Worm (Caenorhabditis elegans): ENCODE measurements around the gene Y39F10C.1.

The Y39F10C.1 gene

DNA sequence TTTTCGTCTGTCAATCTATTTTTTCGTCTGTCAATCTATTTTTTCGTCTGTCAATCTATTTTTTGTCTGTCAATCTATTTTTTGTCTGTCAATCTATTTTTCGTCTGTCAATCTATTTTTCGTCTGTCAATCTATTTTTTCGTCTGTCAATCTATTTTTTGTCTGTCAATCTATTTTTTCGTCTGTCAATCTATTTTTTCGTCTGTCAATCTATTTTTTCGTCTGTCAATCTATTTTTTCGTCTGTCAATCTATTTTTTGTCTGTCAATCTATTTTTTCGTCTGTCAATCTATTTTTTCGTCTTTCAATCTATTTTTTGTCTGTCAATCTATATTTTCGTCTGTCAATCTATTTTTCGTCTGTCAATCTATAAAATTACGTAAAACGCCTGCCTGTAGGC lies 45.9 kb upstream of the Y39F10C.1 start:
- TF ChIP-seq Y53F4B.3 (GFP tag; IDR thresholded peaks at IDR 0.05), result peak; percentile 96; the same call in 1 of the 2 replicates
- TF ChIP-seq egrh-3 (GFP tag; IDR thresholded peaks at IDR 0.05), result peak; percentile 91

DNA sequence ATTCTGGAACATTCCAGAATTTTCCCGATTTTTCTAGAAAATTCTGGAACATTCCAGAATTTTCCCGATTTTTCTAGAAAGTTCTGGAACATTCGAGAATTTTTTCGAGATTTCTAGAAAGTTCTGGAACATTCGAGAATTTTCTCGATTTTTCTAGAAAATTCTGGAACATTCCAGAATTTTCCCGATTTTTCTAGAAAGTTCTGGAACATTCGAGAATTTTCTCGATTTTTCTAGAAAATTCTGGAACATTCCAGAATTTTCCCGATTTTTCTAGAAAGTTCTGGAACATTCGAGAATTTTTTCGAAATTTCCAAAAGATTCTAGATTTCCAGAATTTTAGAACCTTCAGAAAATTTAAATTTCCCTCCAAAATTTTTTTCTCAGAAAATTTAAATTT lies 42.9 kb upstream of the Y39F10C.1 start:
- TF ChIP-seq madf-3 (GFP tag; IDR thresholded peaks at IDR 0.05) (0 out of 2 replicates have a peak, but pooled peaks have one; percentile 71), Y56A3A.18 (GFP tag; IDR thresholded peaks at IDR 0.05) (0 out of 2 replicates have a peak, but pooled peaks have one; percentile 26), rcor-1 (GFP tag; IDR thresholded peaks at IDR 0.05) (peak; percentile 59; the same call in 1 of the 2 replicates), egrh-3 (GFP tag; IDR thresholded peaks at IDR 0.05) (peak; percentile 29; the same call in 1 of the 2 replicates), ceh-40 (GFP tag; IDR thresholded peaks at IDR 0.05) (peak; percentile 72; the same call in 1 of the 2 replicates), madf-6 (GFP tag; IDR thresholded peaks at IDR 0.05) (peak; percentile 57; the same call in 1 of the 2 replicates), dox-1 (GFP tag; IDR thresholded peaks at IDR 0.05) (peak; percentile 87), hsf-1 (GFP tag; IDR thresholded peaks at IDR 0.05) (peak; percentile 98)

DNA sequence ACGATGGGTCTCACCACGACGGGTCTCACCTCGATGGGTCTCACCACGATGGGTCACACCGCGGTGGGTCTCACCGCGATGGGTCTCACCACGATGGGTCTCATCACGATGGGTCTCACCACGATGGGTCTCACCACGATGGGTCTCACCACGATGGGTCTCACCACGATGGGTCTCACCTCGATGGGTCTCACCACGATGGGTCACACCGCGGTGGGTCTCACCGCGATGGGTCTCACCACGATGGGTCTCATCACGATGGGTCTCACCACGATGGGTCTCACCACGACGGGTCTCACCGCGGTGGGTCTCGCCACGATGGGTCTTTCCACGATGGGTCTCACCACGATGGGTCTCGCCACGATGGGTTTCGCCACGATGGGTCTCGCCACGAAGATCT lies 42.3 kb upstream of the Y39F10C.1 start:
- TF ChIP-seq F33H1.4 (GFP tag; IDR thresholded peaks at IDR 0.05), result 0 out of 2 replicates have a peak, but pooled peaks have one; percentile 5
- peak; percentile 62; the same call in 1 of the 2 replicates for TF ChIP-seq egrh-3 (GFP tag; IDR thresholded peaks at IDR 0.05)
- TF ChIP-seq aptf-2 (GFP tag; conservative IDR thresholded peaks at IDR 0.05), result 0 out of 2 replicates have a peak, but pooled peaks have one; percentile 5

DNA sequence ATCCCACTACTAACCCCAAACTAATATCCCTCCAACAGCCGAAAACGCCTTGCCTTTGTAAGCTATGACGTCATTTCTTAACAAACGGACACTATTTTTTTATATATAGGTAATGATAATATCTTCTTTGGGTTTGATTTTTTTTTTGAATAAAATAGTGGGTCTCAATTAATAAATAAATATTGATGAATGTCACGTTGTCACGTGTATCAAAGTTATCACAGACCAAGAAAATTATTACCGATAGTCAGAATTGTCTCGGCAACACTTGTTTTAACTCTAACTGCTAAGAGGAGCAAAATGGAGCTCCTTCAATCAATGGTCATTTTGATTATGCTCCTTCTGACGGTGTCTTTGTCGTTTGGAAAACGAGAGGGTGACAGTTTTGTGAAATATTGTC lies 41.4 kb upstream of the Y39F10C.1 start, which contains the start of gene T04B8.1:
Gene T04B8.1 (plus strand): TSS at position 301 of the 400 bp plus-strand sequence.
- TF ChIP-seq madf-3 (GFP tag; IDR thresholded peaks at IDR 0.05), result no peak
- TF ChIP-seq zfh-2 (GFP tag; conservative IDR thresholded peaks at IDR 0.05), result no peak
- no peak for TF ChIP-seq xnd-1 (tag; optimal IDR thresholded peaks at IDR 0.05)
- TF ChIP-seq ztf-28 (GFP tag; IDR thresholded peaks at IDR 0.05), result no peak
- TF ChIP-seq Y79H2A.3 (GFP tag; conservative IDR thresholded peaks at IDR 0.05), result no peak
- no peak for TF ChIP-seq bed-1 (GFP tag; IDR thresholded peaks at IDR 0.05)

DNA sequence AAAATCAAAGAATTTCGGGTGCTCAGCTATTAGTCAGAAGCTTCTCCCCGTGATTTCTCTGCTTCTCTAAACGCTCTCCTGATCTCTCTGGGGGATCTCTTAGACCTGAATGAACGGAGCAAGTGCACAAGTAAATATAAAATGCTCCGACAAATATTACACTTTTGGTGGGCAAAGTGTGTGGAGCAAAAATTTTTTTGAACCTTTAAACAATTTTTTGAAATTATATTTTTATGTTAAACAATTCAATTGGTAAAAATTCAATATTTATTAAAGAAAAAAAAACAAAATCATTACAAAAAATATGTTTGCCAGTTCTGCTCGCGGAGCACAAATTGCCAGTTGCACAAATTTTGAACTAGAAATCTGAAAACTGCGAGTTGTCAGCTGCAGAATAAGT lies 35.9 kb upstream of the Y39F10C.1 start, which contains the start of gene K07E8.6:
Gene K07E8.6 (minus strand): TSS at position 101 of the 400 bp plus-strand sequence.
- TF ChIP-seq ceh-91 (GFP tag; IDR thresholded peaks at IDR 0.05) (no peak), hlh-26 (GFP tag; conservative IDR thresholded peaks at IDR 0.05) (no peak), F52B5.7 (tag; optimal IDR thresholded peaks at IDR 0.05) (no peak), K11D2.4 (GFP tag; IDR thresholded peaks at IDR 0.05) (no peak), mxl-1 (tag; optimal IDR thresholded peaks at IDR 0.05) (no peak), attf-3 (GFP tag; conservative IDR thresholded peaks at IDR 0.05) (no peak), snpc-1.3 (tag; optimal IDR thresholded peaks at IDR 0.05; ENCODE audit: insufficient read depth) (no peak)

DNA sequence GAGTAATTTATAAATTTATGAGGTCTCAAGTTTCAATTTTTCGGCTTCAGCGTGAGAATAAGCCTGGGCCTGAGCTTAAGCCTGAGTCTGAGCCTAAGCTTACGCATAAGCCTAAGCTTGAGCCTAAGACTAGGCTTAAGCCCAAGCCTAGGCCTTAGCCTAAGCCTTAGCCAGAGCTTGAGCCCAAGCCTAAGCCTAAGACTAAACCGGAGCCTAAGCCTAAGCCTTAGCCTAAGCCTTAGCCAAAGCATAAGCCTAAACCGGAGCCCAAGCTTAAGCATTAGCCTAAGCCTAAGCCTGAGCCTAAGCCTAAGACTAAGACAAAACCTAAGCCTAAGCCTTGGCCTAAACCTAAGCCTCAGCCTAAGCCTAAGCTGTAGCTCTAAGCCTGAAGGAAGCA lies 31.7 kb upstream of the Y39F10C.1 start:
- TF ChIP-seq Y95B8A.8 (GFP tag; IDR thresholded peaks at IDR 0.05) (no peak), ztf-3 (GFP tag; optimal IDR thresholded peaks at IDR 0.05) (no peak), lin-54 (GFP tag; optimal IDR thresholded peaks at IDR 0.05) (no peak), F52B5.7 (tag; optimal IDR thresholded peaks at IDR 0.05) (no peak), efl-1 (GFP tag; optimal IDR thresholded peaks at IDR 0.05) (no peak), F10E7.11 (tag; optimal IDR thresholded peaks at IDR 0.05) (no peak), mxl-1 (tag; optimal IDR thresholded peaks at IDR 0.05) (no peak), cebp-2 (GFP tag; IDR thresholded peaks at IDR 0.05) (no peak), ccch-3 (GFP tag; optimal IDR thresholded peaks at IDR 0.05) (no peak), dpl-1 (GFP tag; optimal IDR thresholded peaks at IDR 0.05) (no peak), unc-130 (GFP tag; optimal IDR thresholded peaks at IDR 0.05) (no peak), hlh-26 (GFP tag; conservative IDR thresholded peaks at IDR 0.05) (no peak)
